Fruit fly (Drosophila melanogaster) whole organism, embryonic: ENCODE results near the gene Spn28Db.

ENCODE experiments used
- B-H1 ChIP-seq: fragments of 200-800 bp; sonication (Bioruptor generic); IDR thresholded peaks from 3 replicates; pipeline ENCODE4 v1.3.6; 2022; ENCODE audit warnings: missing biosample characterization, missing genetic modification characterization
- Bgb ChIP-seq: fragments of 200-800 bp; sonication (Bioruptor generic); IDR thresholded peaks from 2 replicates; pipeline ENCODE4 v1.3.6; 2022; ENCODE audit warnings: missing biosample characterization, missing genetic modification characterization; ENCODE audit not compliant: partially characterized antibody
- CG1024 ChIP-seq: fragments of 200-800 bp; sonication (Bioruptor generic); IDR thresholded peaks from 2 replicates; pipeline ENCODE4 v1.3.6; 2022; ENCODE audit warnings: missing biosample characterization, missing genetic modification characterization
- CG12155 ChIP-seq: fragments of 200-800 bp; sonication (Bioruptor generic); optimal IDR thresholded peaks from 3 replicates; lab custom pipeline; 2016; ENCODE audit warnings: missing biosample characterization, missing genetic modification characterization
- CG13894 ChIP-seq: fragments of 200-800 bp; sonication (Bioruptor generic); optimal IDR thresholded peaks from 3 replicates; lab custom pipeline; 2018; ENCODE audit warnings: missing biosample characterization, mild to moderate bottlenecking, missing genetic modification characterization, moderate library complexity
- CG14441 ChIP-seq: fragments of 200-800 bp; sonication (Bioruptor generic); IDR thresholded peaks from 2 replicates; pipeline ENCODE4 v1.3.6; 2022; ENCODE audit warnings: missing biosample characterization, missing genetic modification characterization
- CG14667 ChIP-seq: fragments of 200-800 bp; sonication (Bioruptor generic); IDR thresholded peaks from 2 replicates; pipeline ENCODE4 v1.3.6; 2022; ENCODE audit warnings: missing biosample characterization, missing genetic modification characterization
- CG15696 ChIP-seq: fragments of 200-800 bp; sonication (Bioruptor generic); optimal IDR thresholded peaks from 2 replicates; lab custom pipeline; 2019; ENCODE audit warnings: missing biosample characterization, mild to moderate bottlenecking, missing genetic modification characterization, moderate library complexity
- CG16779 ChIP-seq: fragments of 200-800 bp; sonication (Bioruptor generic); IDR thresholded peaks from 2 replicates; pipeline ENCODE4 v1.3.6; 2022; ENCODE audit warnings: missing biosample characterization, missing genetic modification characterization
- CG17186 ChIP-seq: fragments of 200-800 bp; sonication (Bioruptor generic); optimal IDR thresholded peaks from 3 replicates; lab custom pipeline; 2017; ENCODE audit warnings: missing biosample characterization, missing genetic modification reagents, missing genetic modification characterization
- CG2875 ChIP-seq: fragments of 200-800 bp; sonication (Bioruptor generic); optimal IDR thresholded peaks from 2 replicates; lab custom pipeline; 2017; ENCODE audit warnings: missing biosample characterization, mild to moderate bottlenecking, missing genetic modification characterization, missing genetic modification reagents
- CG32772 ChIP-seq: fragments of 200-800 bp; sonication (Bioruptor generic); IDR thresholded peaks from 2 replicates; pipeline ENCODE4 v1.3.6; 2022; ENCODE audit warnings: missing biosample characterization, missing genetic modification characterization
- CG4282 ChIP-seq: fragments of 200-800 bp; sonication (Bioruptor generic); optimal IDR thresholded peaks from 2 replicates; lab custom pipeline; 2016; ENCODE audit warnings: missing biosample characterization, missing genetic modification characterization
- CG4404 ChIP-seq: fragments of 200-800 bp; sonication (Bioruptor generic); IDR thresholded peaks from 2 replicates; pipeline ENCODE4 v1.3.6; 2022; ENCODE audit warnings: missing biosample characterization, missing genetic modification characterization
- CG5245 ChIP-seq: fragments of 200-800 bp; sonication (Bioruptor generic); optimal IDR thresholded peaks from 3 replicates; lab custom pipeline; 2016; ENCODE audit warnings: missing biosample characterization, missing genetic modification characterization
- CG6272 ChIP-seq: fragments of 200-800 bp; sonication (Bioruptor generic); IDR thresholded peaks from 2 replicates; pipeline ENCODE4 v1.3.6; 2022; ENCODE audit warnings: missing biosample characterization, missing genetic modification characterization
- CG6654 ChIP-seq: fragments of 200-800 bp; sonication (Bioruptor generic); optimal IDR thresholded peaks from 2 replicates; lab custom pipeline; 2017; ENCODE audit warnings: missing biosample characterization, mild to moderate bottlenecking, missing genetic modification characterization
- CG6683 ChIP-seq: fragments of 200-800 bp; sonication (Bioruptor generic); optimal IDR thresholded peaks from 2 replicates; lab custom pipeline; 2017; ENCODE audit warnings: missing biosample characterization, mild to moderate bottlenecking, missing genetic modification characterization, missing genetic modification reagents
- CG8359 ChIP-seq: fragments of 200-800 bp; sonication (Bioruptor generic); optimal IDR thresholded peaks from 2 replicates; lab custom pipeline; 2017; ENCODE audit warnings: missing biosample characterization, mild to moderate bottlenecking, missing genetic modification characterization, borderline replicate concordance
- CG8924 ChIP-seq: fragments of 200-800 bp; optimal IDR thresholded peaks from 3 replicates; lab custom pipeline; 2019; ENCODE audit warnings: missing biosample characterization, mild to moderate bottlenecking, missing genetic modification characterization, moderate library complexity
- CG9727 ChIP-seq: fragments of 200-800 bp; sonication (Bioruptor generic); optimal IDR thresholded peaks from 3 replicates; lab custom pipeline; 2017; ENCODE audit warnings: missing biosample characterization, mild to moderate bottlenecking, missing genetic modification characterization
- Chrac-16 ChIP-seq: fragments of 200-800 bp; sonication (Bioruptor generic); optimal IDR thresholded peaks from 3 replicates; lab custom pipeline; 2016; ENCODE audit warnings: missing biosample characterization, missing genetic modification characterization
- Dbx ChIP-seq: fragments of 200-800 bp; sonication (Bioruptor generic); IDR thresholded peaks from 3 replicates; pipeline ENCODE4 v1.3.6; 2022; ENCODE audit warnings: missing biosample characterization, missing genetic modification characterization
- Dip2 ChIP-seq: fragments of 200-800 bp; sonication (Bioruptor generic); IDR thresholded peaks from 2 replicates; pipeline ENCODE4 v1.3.6; 2022; ENCODE audit warnings: missing biosample characterization, missing genetic modification characterization
- Drgx ChIP-seq: fragments of 200-800 bp; sonication (Bioruptor generic); IDR thresholded peaks from 2 replicates; pipeline ENCODE4 v1.3.6; 2022; ENCODE audit warnings: missing biosample characterization, missing genetic modification characterization
- GATAe ChIP-seq: fragments of 200-800 bp; sonication (Bioruptor generic); conservative IDR thresholded peaks from 2 replicates; pipeline ENCODE4 v1.3.6; 2022; ENCODE audit warnings: missing biosample characterization, missing genetic modification characterization
- Gsc ChIP-seq: fragments of 200-800 bp; sonication (Bioruptor generic); IDR thresholded peaks from 2 replicates; pipeline ENCODE4 v1.3.6; 2022; ENCODE audit warnings: missing biosample characterization, missing genetic modification characterization
- Hr39 ChIP-seq: fragments of >200 bp; optimal IDR thresholded peaks from 2 replicates; lab custom pipeline; 2017
- Hr78 ChIP-seq, 2 experiments: fragments of 200-800 bp in 1 of 2; fragments of >200 bp in 1 of 2; sonication (Bioruptor generic) in 1 of 2; optimal IDR thresholded peaks; 2 replicates each; lab custom pipeline; 2017 to 2019; ENCODE audit warnings: missing biosample characterization in 2 of 2, missing genetic modification characterization in 2 of 2, mild to moderate bottlenecking in 1 of 2, moderate library complexity in 1 of 2
- Lim3 ChIP-seq: fragments of 200-800 bp; sonication (Bioruptor generic); IDR thresholded peaks from 2 replicates; pipeline ENCODE4 v1.3.6; 2022; ENCODE audit warnings: missing biosample characterization, missing genetic modification characterization
- NFAT ChIP-seq: fragments of 200-800 bp; sonication (Bioruptor generic); IDR thresholded peaks from 2 replicates; pipeline ENCODE4 v1.3.6; 2022; ENCODE audit warnings: missing biosample characterization, missing genetic modification characterization
- NK7.1 ChIP-seq: fragments of 200-800 bp; sonication (Bioruptor generic); optimal IDR thresholded peaks from 3 replicates; lab custom pipeline; 2016; ENCODE audit warnings: missing biosample characterization, missing genetic modification characterization
- Stat92E ChIP-seq, 3 experiments: fragments of >200 bp in 2 of 3; fragments of 200-800 bp in 1 of 3; sonication (Bioruptor generic) in 1 of 3; optimal IDR thresholded peaks; 2 replicates each; lab custom pipeline; 2017 to 2019; ENCODE audit warnings: missing biosample characterization in 3 of 3, missing genetic modification characterization in 3 of 3, mild to moderate bottlenecking in 1 of 3, moderate library complexity in 1 of 3
- dati ChIP-seq: fragments of 200-800 bp; sonication (Bioruptor generic); IDR thresholded peaks from 2 replicates; pipeline ENCODE4 v1.3.6; 2022; ENCODE audit warnings: missing biosample characterization, missing genetic modification characterization
- esg ChIP-seq: fragments of 200-800 bp; sonication (Bioruptor generic); conservative IDR thresholded peaks from 2 replicates; pipeline ENCODE4 v1.3.6; 2022; ENCODE audit warnings: missing biosample characterization, missing genetic modification characterization
- eyg ChIP-seq: fragments of 200-800 bp; sonication (Bioruptor generic); optimal IDR thresholded peaks from 3 replicates; lab custom pipeline; 2016; ENCODE audit warnings: missing biosample characterization, missing genetic modification characterization
- fd102C ChIP-seq: fragments of 200-800 bp; sonication (Bioruptor generic); optimal IDR thresholded peaks from 2 replicates; lab custom pipeline; 2018; ENCODE audit warnings: missing biosample characterization, mild to moderate bottlenecking, missing genetic modification characterization, moderate library complexity
- jigr1 ChIP-seq: fragments of 200-800 bp; sonication (Bioruptor generic); IDR thresholded peaks from 3 replicates; pipeline ENCODE4 v1.3.6; 2022; ENCODE audit warnings: missing biosample characterization, missing genetic modification characterization
- lbe ChIP-seq: fragments of 200-800 bp; sonication (Bioruptor generic); optimal IDR thresholded peaks from 2 replicates; lab custom pipeline; 2016; ENCODE audit warnings: missing biosample characterization, mild to moderate bottlenecking, missing genetic modification characterization
- lola ChIP-seq, 3 experiments: fragments of >200 bp in 2 of 3; fragments of 200-800 bp in 1 of 3; sonication (Bioruptor generic) in 1 of 3; optimal IDR thresholded peaks; 2 replicates each; lab custom pipeline; 2017 to 2019; ENCODE audit warnings: missing biosample characterization in 3 of 3, missing genetic modification characterization in 3 of 3, mild to moderate bottlenecking in 1 of 3, moderate library complexity in 1 of 3
- vnd ChIP-seq: fragments of 200-800 bp; sonication (Bioruptor generic); IDR thresholded peaks from 3 replicates; pipeline ENCODE4 v1.3.6; 2022; ENCODE audit warnings: missing biosample characterization, missing genetic modification characterization; ENCODE audit not compliant: partially characterized antibody
- zf30C ChIP-seq: fragments of 200-800 bp; sonication (Bioruptor generic); optimal IDR thresholded peaks from 3 replicates; lab custom pipeline; 2018; ENCODE audit warnings: missing biosample characterization, mild to moderate bottlenecking, missing genetic modification characterization

The Spn28Db gene

DNA sequence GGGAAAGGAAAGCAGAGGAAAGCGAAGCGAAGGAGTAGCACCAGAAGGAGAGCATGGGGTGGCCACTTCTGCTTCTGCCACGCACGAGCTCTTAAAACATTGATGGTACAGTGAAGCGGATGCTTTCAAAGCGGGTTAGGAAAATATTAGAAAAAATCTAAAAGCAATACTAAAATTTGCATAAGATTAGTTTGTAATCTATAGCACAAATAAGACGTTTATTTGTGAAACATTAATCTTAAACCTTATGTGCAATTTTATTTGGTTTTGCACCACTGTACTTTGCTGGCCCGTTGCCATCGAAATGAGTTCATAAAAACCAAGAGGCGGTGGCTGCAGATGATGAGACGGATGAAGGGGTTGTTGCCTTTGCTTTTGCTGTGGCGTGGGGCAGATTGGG is 34.9 kb upstream of the Spn28Db start (continued):
- TF ChIP-seq CG5245 (peak; percentile 70), GATAe (GFP tag; lab: Robert Waterston, UW) (peak; percentile 49; the same call in 1 of the 2 replicates), esg (GFP tag; lab: Robert Waterston, UW) (peak; percentile 90), CG6654 (peak; percentile 69), lbe (GFP tag; lab: Kevin White, UChicago) (peak; percentile 71), lola (GFP tag; optimal IDR thresholded peaks at IDR 0.05; lab: Kevin White, UChicago) (peak in 1 of 3 experiments; percentile 63), CG17186 (GFP tag; lab: Kevin White, UChicago) (peak; percentile 26), Chrac-16 (GFP tag; lab: Kevin White, UChicago) (peak; percentile 71), Gsc (GFP tag; lab: Robert Waterston, UW) (peak; percentile 76), Drgx (GFP tag; lab: Robert Waterston, UW) (peak; percentile 98), CG12155 (GFP tag; lab: Kevin White, UChicago) (peak; percentile 70), CG6683 (peak; percentile 87), CG16779 (no peak), fd102C (GFP tag; lab: Kevin White, UChicago) (no peak), Bgb (no peak), CG4282 (GFP tag; lab: Kevin White, UChicago) (peak; percentile 72), CG32772 (peak; percentile 90), NK7.1 (peak; percentile 80), CG15696 (tag; lab: Kevin White, UChicago) (peak; percentile 50), CG1024 (GFP tag; lab: Robert Waterston, UW) (peak; percentile 82), eyg (GFP tag; lab: Kevin White, UChicago) (peak; percentile 84), CG14441 (GFP tag; lab: Robert Waterston, UW) (peak; percentile 90), CG6272 (peak; percentile 86), NFAT (GFP tag; lab: Robert Waterston, UW) (peak; percentile 55), Hr39 (no peak), Hr78 (GFP tag; optimal IDR thresholded peaks at IDR 0.05; lab: Kevin White, UChicago) (peak in 1 of 2 experiments; percentile 59), B-H1 (GFP tag; lab: Robert Waterston, UW) (peak; percentile 87), CG13894 (tag; lab: Kevin White, UChicago) (peak; percentile 87), jigr1 (GFP tag; lab: Robert Waterston, UW) (peak; percentile 82), dati (GFP tag; lab: Robert Waterston, UW) (no peak), CG8924 (tag; lab: Kevin White, UChicago) (peak; percentile 89), zf30C (GFP tag; lab: Kevin White, UChicago) (no peak), Dbx (GFP tag; lab: Robert Waterston, UW) (peak; percentile 85), Dip2 (GFP tag; lab: Robert Waterston, UW) (peak; percentile 54; the same call in 1 of the 2 replicates), CG4404 (GFP tag; lab: Robert Waterston, UW) (peak; percentile 76), Stat92E (GFP tag; optimal IDR thresholded peaks at IDR 0.05; lab: Kevin White, UChicago) (no peak), Lim3 (GFP tag; lab: Robert Waterston, UW) (peak; percentile 44; the same call in 1 of the 2 replicates), CG14667 (GFP tag; lab: Robert Waterston, UW) (peak; percentile 83), CG8359 (peak; percentile 66), vnd (peak; percentile 46; the same call in 1 of the 3 replicates), CG9727 (peak; percentile 82), CG2875 (peak; percentile 82)
